Fruit fly (Drosophila melanogaster) whole organism, prepupa: ENCODE results near the gene CG8668.
A peak's percentile ranks its signal among the peaks of the same experiment; 100 is the strongest.

Experiments used
- Blimp-1 ChIP-seq: fragments of 200-800 bp; sonication (Bioruptor generic); optimal IDR thresholded peaks from 3 replicates; lab custom pipeline; 2017; ENCODE audit warnings: missing biosample characterization, missing genetic modification characterization, mild to moderate bottlenecking, moderate library complexity, missing genetic modification reagents
- CG10669 ChIP-seq: fragments of 200-800 bp; sonication (Bioruptor generic); optimal IDR thresholded peaks from 3 replicates; lab custom pipeline; 2018; ENCODE audit warnings: missing biosample characterization, mild to moderate bottlenecking, missing genetic modification characterization, moderate library complexity
- CG11762 ChIP-seq: fragments of 200-800 bp; sonication (Bioruptor generic); optimal IDR thresholded peaks from 3 replicates; lab custom pipeline; 2016; ENCODE audit warnings: missing biosample characterization, missing genetic modification characterization; ENCODE audit not compliant: insufficient read depth
- CG15336 ChIP-seq: fragments of 200-800 bp; sonication (Bioruptor generic); IDR thresholded peaks from 2 replicates; pipeline ENCODE4 v1.3.6; 2022; ENCODE audit warnings: missing biosample characterization, missing genetic modification characterization
- CG1621 ChIP-seq: fragments of 200-800 bp; sonication (Bioruptor generic); optimal IDR thresholded peaks from 3 replicates; lab custom pipeline; 2018; ENCODE audit warnings: missing biosample characterization, mild to moderate bottlenecking, missing genetic modification characterization
- CG16779 ChIP-seq: fragments of 200-800 bp; sonication (Bioruptor generic); optimal IDR thresholded peaks from 3 replicates; lab custom pipeline; 2017; ENCODE audit warnings: missing biosample characterization, mild to moderate bottlenecking, missing genetic modification characterization
- CG3032 ChIP-seq: fragments of 200-800 bp; optimal IDR thresholded peaks from 2 replicates; lab custom pipeline; 2019; ENCODE audit warnings: missing biosample characterization, mild to moderate bottlenecking, missing genetic modification characterization, moderate library complexity
- CG31627 ChIP-seq: fragments of 200-800 bp; sonication (Bioruptor generic); optimal IDR thresholded peaks from 3 replicates; lab custom pipeline; 2016; ENCODE audit warnings: missing biosample characterization, missing genetic modification characterization
- CG32006 ChIP-seq: fragments of 200-800 bp; sonication (Bioruptor generic); optimal IDR thresholded peaks from 3 replicates; lab custom pipeline; 2017; ENCODE audit warnings: missing biosample characterization, mild to moderate bottlenecking, missing genetic modification characterization
- CG6163 ChIP-seq: fragments of 200-800 bp; sonication (Bioruptor generic); IDR thresholded peaks from 3 replicates; pipeline ENCODE4 v1.3.6; 2022; ENCODE audit warnings: missing biosample characterization, missing genetic modification characterization
- CG8319 ChIP-seq: fragments of 200-800 bp; sonication (Bioruptor generic); optimal IDR thresholded peaks from 3 replicates; lab custom pipeline; 2016; ENCODE audit warnings: missing biosample characterization, missing genetic modification characterization
- CG8632 ChIP-seq: fragments of 200-800 bp; sonication (Bioruptor generic); optimal IDR thresholded peaks from 3 replicates; lab custom pipeline; 2016; ENCODE audit warnings: missing biosample characterization, missing genetic modification characterization
- CG9139 ChIP-seq: fragments of 200-800 bp; sonication (Bioruptor generic); optimal IDR thresholded peaks from 3 replicates; lab custom pipeline; 2017; ENCODE audit warnings: missing biosample characterization, mild to moderate bottlenecking, missing genetic modification characterization
- Eip75B ChIP-seq: fragments of 200-800 bp; sonication (Bioruptor generic); optimal IDR thresholded peaks from 3 replicates; lab custom pipeline; 2016; ENCODE audit warnings: missing biosample characterization, missing genetic modification characterization
- Ets21C ChIP-seq: fragments of 200-800 bp; sonication (Bioruptor generic); optimal IDR thresholded peaks from 3 replicates; lab custom pipeline; 2016; ENCODE audit warnings: missing biosample characterization, missing genetic modification characterization
- Gug ChIP-seq: fragments of 200-800 bp; sonication (Bioruptor generic); IDR thresholded peaks from 2 replicates; pipeline ENCODE4 v1.3.6; 2022; ENCODE audit warnings: missing biosample characterization, missing genetic modification characterization
- Hr38 ChIP-seq: sonication (Bioruptor generic); optimal IDR thresholded peaks from 2 replicates; lab custom pipeline; 2016; ENCODE audit warnings: missing biosample characterization, missing genetic modification characterization
- Met ChIP-seq: fragments of 200-800 bp; sonication (Bioruptor generic); optimal IDR thresholded peaks from 3 replicates; lab custom pipeline; 2016; ENCODE audit warnings: missing biosample characterization, missing genetic modification characterization
- Sox102F ChIP-seq: fragments of 200-800 bp; sonication (Bioruptor generic); optimal IDR thresholded peaks from 2 replicates; lab custom pipeline; 2016; ENCODE audit warnings: missing biosample characterization, mild to moderate bottlenecking, missing genetic modification characterization
- Sox14 ChIP-seq: fragments of 200-800 bp; sonication (Bioruptor generic); optimal IDR thresholded peaks from 3 replicates; lab custom pipeline; 2016; ENCODE audit warnings: missing biosample characterization, missing genetic modification characterization
- achi ChIP-seq: fragments of 200-800 bp; sonication (Bioruptor generic); optimal IDR thresholded peaks from 3 replicates; lab custom pipeline; 2016; ENCODE audit warnings: missing biosample characterization, missing genetic modification characterization
- acj6 ChIP-seq: fragments of 200-800 bp; sonication (Bioruptor generic); optimal IDR thresholded peaks from 3 replicates; lab custom pipeline; 2016; ENCODE audit warnings: missing biosample characterization, missing genetic modification characterization
- eg ChIP-seq: fragments of 200-800 bp; sonication (Bioruptor generic); IDR thresholded peaks from 3 replicates; pipeline ENCODE4 v1.3.6; 2022; ENCODE audit warnings: missing biosample characterization, missing genetic modification characterization
- esn ChIP-seq: fragments of 200-800 bp; sonication (Bioruptor generic); optimal IDR thresholded peaks from 2 replicates; lab custom pipeline; 2016; ENCODE audit warnings: missing biosample characterization, mild to moderate bottlenecking, missing genetic modification characterization, moderate library complexity
- fd59A ChIP-seq: fragments of 200-800 bp; sonication (Bioruptor generic); optimal IDR thresholded peaks from 2 replicates; lab custom pipeline; 2017; ENCODE audit warnings: missing biosample characterization, mild to moderate bottlenecking, missing genetic modification characterization, missing genetic modification reagents
- fkh ChIP-seq: fragments of 200-800 bp; sonication (Bioruptor generic); optimal IDR thresholded peaks from 3 replicates; lab custom pipeline; 2017; ENCODE audit warnings: missing biosample characterization, mild to moderate bottlenecking, missing genetic modification characterization, moderate library complexity
- net ChIP-seq: fragments of 200-800 bp; sonication (Bioruptor generic); optimal IDR thresholded peaks from 3 replicates; lab custom pipeline; 2016; ENCODE audit warnings: missing biosample characterization, missing genetic modification characterization
- pdm3 ChIP-seq: fragments of 200-800 bp; sonication (Bioruptor generic); optimal IDR thresholded peaks from 3 replicates; lab custom pipeline; 2016; ENCODE audit warnings: missing biosample characterization, missing genetic modification characterization
- spab ChIP-seq: fragments of 200-800 bp; sonication (Bioruptor generic); optimal IDR thresholded peaks from 2 replicates; lab custom pipeline; 2017; ENCODE audit warnings: missing biosample characterization, mild to moderate bottlenecking, missing genetic modification characterization, missing genetic modification reagents
- svp ChIP-seq: fragments of 200-800 bp; sonication (Bioruptor generic); peaks from one replicate; lab custom pipeline; 2016; ENCODE audit warnings: missing biosample characterization, missing genetic modification characterization
- topi ChIP-seq: fragments of 200-800 bp; sonication (Bioruptor generic); optimal IDR thresholded peaks from 3 replicates; lab custom pipeline; 2016; ENCODE audit warnings: missing biosample characterization, missing genetic modification characterization
- vri ChIP-seq: fragments of 200-800 bp; sonication (Bioruptor generic); optimal IDR thresholded peaks from 3 replicates; lab custom pipeline; 2016; ENCODE audit warnings: missing biosample characterization, mild to moderate bottlenecking, missing genetic modification characterization

The CG8668 gene

dm6 chr2L:8123711-8124379 is 3.0 kb upstream of the CG8668 start, which contains the start of the genes mon2 and CG8673:
Gene mon2, minus strand, starts transcription at chr2L:8124010.
Gene CG8673, plus strand, starts transcription at chr2L:8124329.
- TF ChIP-seq Hr38 (GFP tag; lab: Kevin White, UChicago): no peak
- no peak for TF ChIP-seq CG9139
- TF ChIP-seq achi (GFP tag; lab: Kevin White, UChicago): peak; percentile 98
- 0 out of 3 replicates have a peak, but pooled peaks have one; percentile 24 for TF ChIP-seq CG6163 (GFP tag; lab: Robert Waterston, UW)
- TF ChIP-seq CG8632: no peak
- no peak for TF ChIP-seq esn

dm6 chr2L:8128911-8129310 is 2.1 kb downstream of the CG8668 start:
- TF ChIP-seq topi (GFP tag; lab: Kevin White, UChicago) (no peak), Ets21C (no peak), fkh (no peak), Eip75B (no peak), Sox102F (GFP tag; lab: Kevin White, UChicago) (no peak), CG9139 (no peak), CG31627 (GFP tag; lab: Kevin White, UChicago) (no peak), CG16779 (tag; lab: Kevin White, UChicago) (no peak), Hr38 (GFP tag; lab: Kevin White, UChicago) (no peak), CG32006 (no peak), CG8319 (GFP tag; lab: Kevin White, UChicago) (no peak), svp (GFP tag; lab: Kevin White, UChicago) (no peak), esn (no peak)

dm6 chr2L:8129996-8130641 is 3.3 kb downstream of the CG8668 start:
- TF ChIP-seq pdm3 (no peak), CG32006 (no peak), acj6 (no peak), fd59A (GFP tag; lab: Kevin White, UChicago) (no peak), vri (peak; percentile 5), CG15336 (GFP tag; lab: Robert Waterston, UW) (no peak)

dm6 chr2L:8130729-8131128 is 3.9 kb downstream of the CG8668 start:
- TF ChIP-seq Ets21C (no peak), Gug (GFP tag; lab: Robert Waterston, UW) (no peak)
- TF ChIP-seq, all 60 proteins: peak for 0

dm6 chr2L:8133772-8134386 is 7.1 kb downstream of the CG8668 start:
- TF ChIP-seq net (GFP tag; lab: Kevin White, UChicago): no peak
- TF ChIP-seq Blimp-1 (GFP tag; lab: Kevin White, UChicago): no peak
- no peak for TF ChIP-seq CG1621 (tag; lab: Kevin White, UChicago)
- no peak for TF ChIP-seq Sox14 (GFP tag; lab: Kevin White, UChicago)
- no peak for TF ChIP-seq eg (GFP tag; lab: Robert Waterston, UW)
- no peak for TF ChIP-seq CG3032 (tag; lab: Kevin White, UChicago)
- no peak for TF ChIP-seq Met (GFP tag; lab: Kevin White, UChicago)
- no peak for TF ChIP-seq Hr38 (GFP tag; lab: Kevin White, UChicago)
- TF ChIP-seq CG15336 (GFP tag; lab: Robert Waterston, UW): no peak
- TF ChIP-seq CG10669 (GFP tag; lab: Kevin White, UChicago): no peak
- TF ChIP-seq spab (GFP tag; lab: Kevin White, UChicago): no peak
- TF ChIP-seq topi (GFP tag; lab: Kevin White, UChicago): no peak
- TF ChIP-seq fd59A (GFP tag; lab: Kevin White, UChicago): no peak
- no peak for TF ChIP-seq vri
- no peak for TF ChIP-seq CG11762 (GFP tag; lab: Kevin White, UChicago)
